Fruit fly (Drosophila melanogaster): ENCODE data around the gene Clic.

Gene Clic

dm6 chrX:13817418-13818171, 4.5 kb downstream of the Clic start (continued):
- no peak for TF ChIP-seq CG4707 (GFP tag; optimal IDR thresholded peaks at IDR 0.05)
- no peak for TF ChIP-seq CG3838 (GFP tag; optimal IDR thresholded peaks at IDR 0.05)
- no peak for TF ChIP-seq org-1 (GFP tag; optimal IDR thresholded peaks at IDR 0.05)
- TF ChIP-seq CG12104 (GFP tag; optimal IDR thresholded peaks at IDR 0.05) = no peak
- no peak for TF ChIP-seq pum (GFP tag; optimal IDR thresholded peaks at IDR 0.05)
- TF ChIP-seq CG7357 (GFP tag; IDR thresholded peaks at IDR 0.05) = no peak
- no peak for TF ChIP-seq CG16815 (GFP tag; optimal IDR thresholded peaks at IDR 0.05)
- peak; percentile 48 for TF ChIP-seq CG6689 (GFP tag; IDR thresholded peaks at IDR 0.05)
- peak; percentile 63; the same call in 1 of the 2 replicates for TF ChIP-seq CG32532 (GFP tag; IDR thresholded peaks at IDR 0.05)
- TF ChIP-seq CG17359 (tag; optimal IDR thresholded peaks at IDR 0.05) = peak; percentile 46
- peak; percentile 61 for TF ChIP-seq Drgx (GFP tag; IDR thresholded peaks at IDR 0.05)
- TF ChIP-seq tll (GFP tag; optimal IDR thresholded peaks at IDR 0.05) = no peak
- no peak for TF ChIP-seq CG8478 (optimal IDR thresholded peaks at IDR 0.05)
- TF ChIP-seq Hr39 (optimal IDR thresholded peaks at IDR 0.05) = no peak
- peak; percentile 27 for TF ChIP-seq CG12071 (GFP tag; optimal IDR thresholded peaks at IDR 0.05)
- peak; percentile 8 for TF ChIP-seq fd3F (GFP tag; optimal IDR thresholded peaks at IDR 0.05)
- TF ChIP-seq corto (GFP tag; optimal IDR thresholded peaks at IDR 0.05) = no peak
- no peak for TF ChIP-seq CG30431 (GFP tag; optimal IDR thresholded peaks at IDR 0.05)
- TF ChIP-seq CG8924 (tag; optimal IDR thresholded peaks at IDR 0.05) = peak; percentile 29
- TF ChIP-seq wdn (GFP tag; IDR thresholded peaks at IDR 0.05) = no peak
- TF ChIP-seq Eip74EF (GFP tag; optimal IDR thresholded peaks at IDR 0.05) = no peak
- no peak for TF ChIP-seq HLH54F (GFP tag; optimal IDR thresholded peaks at IDR 0.05)
- no peak for TF ChIP-seq gcm2 (GFP tag; optimal IDR thresholded peaks at IDR 0.05)
- peak; percentile 18 for TF ChIP-seq NfI (GFP tag; optimal IDR thresholded peaks at IDR 0.05)
- TF ChIP-seq stwl (tag; optimal IDR thresholded peaks at IDR 0.05) = no peak
- no peak for TF ChIP-seq CG2875 (GFP tag; optimal IDR thresholded peaks at IDR 0.05)
- TF ChIP-seq luna (GFP tag; optimal IDR thresholded peaks at IDR 0.05) = no peak
- TF ChIP-seq CG10959 (GFP tag; IDR thresholded peaks at IDR 0.05) = no peak
- no peak for TF ChIP-seq disco-r (GFP tag; optimal IDR thresholded peaks at IDR 0.05)
- TF ChIP-seq CG6254 (GFP tag; optimal IDR thresholded peaks at IDR 0.05) = no peak
- peak; percentile 4 for TF ChIP-seq scrt (GFP tag; optimal IDR thresholded peaks at IDR 0.05)
- TF ChIP-seq Hsf (GFP tag; optimal IDR thresholded peaks at IDR 0.05) = peak; percentile 40
- TF ChIP-seq jing (GFP tag; optimal IDR thresholded peaks at IDR 0.05) = no peak
- no peak for TF ChIP-seq HmgZ (tag; optimal IDR thresholded peaks at IDR 0.05)
- TF ChIP-seq psq (GFP tag; optimal IDR thresholded peaks at IDR 0.05) = no peak
- peak; percentile 36 for TF ChIP-seq CG18619 (GFP tag; optimal IDR thresholded peaks at IDR 0.05)
- TF ChIP-seq p53 (GFP tag; optimal IDR thresholded peaks at IDR 0.05) = no peak
- peak; percentile 4 for TF ChIP-seq CG10147 (GFP tag; optimal IDR thresholded peaks at IDR 0.05)
- TF ChIP-seq CG5180 (GFP tag; optimal IDR thresholded peaks at IDR 0.05) = no peak
- TF ChIP-seq Tbp (GFP tag; optimal IDR thresholded peaks at IDR 0.05) = no peak
- TF ChIP-seq fd96Cb (tag; optimal IDR thresholded peaks at IDR 0.05) = peak; percentile 37
- TF ChIP-seq CG34224 (GFP tag; IDR thresholded peaks at IDR 0.05; ENCODE audit: partially characterized antibody) = no peak
- no peak for TF ChIP-seq Stat92E (GFP tag; optimal IDR thresholded peaks at IDR 0.05)
- TF ChIP-seq twi (tag; optimal IDR thresholded peaks at IDR 0.05) = no peak
- TF ChIP-seq CG6175 (GFP tag; IDR thresholded peaks at IDR 0.05) = no peak
- TF ChIP-seq BEAF-32 (GFP tag; optimal IDR thresholded peaks at IDR 0.05) = no peak
- TF ChIP-seq CG3281 (GFP tag; optimal IDR thresholded peaks at IDR 0.05) = peak; percentile 42
- no peak for TF ChIP-seq CG12942 (GFP tag; optimal IDR thresholded peaks at IDR 0.05)
- no peak for TF ChIP-seq ase (GFP tag; IDR thresholded peaks at IDR 0.05)
- no peak for TF ChIP-seq CG7745 (tag; optimal IDR thresholded peaks at IDR 0.05)
